Fruit fly (Drosophila melanogaster) whole organism, embryonic: ENCODE measurements around the gene CG14147.

ENCODE experiments used
- Awh ChIP-seq: fragments of 200-800 bp; sonication (Bioruptor generic); IDR thresholded peaks from 2 replicates; pipeline ENCODE4, ENCODE4 v1.3.6; 2022; ENCODE audit warnings: missing biosample characterization, missing genetic modification characterization
- Blimp-1 ChIP-seq: fragments of 200-800 bp; sonication (Bioruptor generic); optimal IDR thresholded peaks from 3 replicates; lab custom pipeline; 2018; ENCODE audit warnings: missing biosample characterization, missing genetic modification characterization, mild to moderate bottlenecking, moderate library complexity, missing genetic modification reagents
- CG10147 ChIP-seq: fragments of 200-800 bp; sonication (Bioruptor generic); optimal IDR thresholded peaks from 2 replicates; lab custom pipeline; 2019; ENCODE audit warnings: missing biosample characterization, mild to moderate bottlenecking, missing genetic modification characterization, moderate library complexity
- CG10543 ChIP-seq: fragments of 200-800 bp; sonication (Bioruptor generic); optimal IDR thresholded peaks from 3 replicates; lab custom pipeline; 2017; ENCODE audit warnings: missing biosample characterization, mild to moderate bottlenecking, missing genetic modification characterization, moderate library complexity
- CG11456 ChIP-seq: fragments of 200-800 bp; sonication (Bioruptor generic); IDR thresholded peaks from 3 replicates; pipeline ENCODE4 v1.3.6; 2022; ENCODE audit warnings: missing biosample characterization, missing genetic modification characterization
- CG12769 ChIP-seq: fragments of 200-800 bp; sonication (Bioruptor generic); optimal IDR thresholded peaks from 2 replicates; lab custom pipeline; 2019; ENCODE audit warnings: missing biosample characterization, mild to moderate bottlenecking, missing genetic modification characterization, moderate library complexity
- CG13894 ChIP-seq: fragments of 200-800 bp; sonication (Bioruptor generic); optimal IDR thresholded peaks from 3 replicates; lab custom pipeline; 2018; ENCODE audit warnings: missing biosample characterization, mild to moderate bottlenecking, missing genetic modification characterization, moderate library complexity
- CG16815 ChIP-seq: fragments of 200-800 bp; sonication (Bioruptor generic); optimal IDR thresholded peaks from 3 replicates; lab custom pipeline; 2017; ENCODE audit warnings: missing biosample characterization, mild to moderate bottlenecking, missing genetic modification characterization
- CG1832 ChIP-seq: fragments of 200-800 bp; sonication (Bioruptor generic); optimal IDR thresholded peaks from 2 replicates; lab custom pipeline; 2017; ENCODE audit warnings: missing biosample characterization, mild to moderate bottlenecking, missing genetic modification characterization, inconsistent platforms
- CG31441 ChIP-seq: fragments of 200-800 bp; sonication (Bioruptor generic); IDR thresholded peaks from 2 replicates; pipeline ENCODE4 v1.3.6; 2022; ENCODE audit warnings: missing biosample characterization, missing genetic modification characterization
- CG34224 ChIP-seq: fragments of 200-800 bp; sonication (Bioruptor generic); IDR thresholded peaks from 3 replicates; pipeline ENCODE4 v1.3.6; 2022; ENCODE audit warnings: missing biosample characterization, missing genetic modification characterization; ENCODE audit not compliant: partially characterized antibody
- CG34376 ChIP-seq: fragments of 200-800 bp; sonication (Bioruptor generic); optimal IDR thresholded peaks from 2 replicates; lab custom pipeline; 2018; ENCODE audit warnings: missing biosample characterization, mild to moderate bottlenecking, missing genetic modification characterization
- CG3838 ChIP-seq: fragments of 200-800 bp; sonication (Bioruptor generic); optimal IDR thresholded peaks from 3 replicates; lab custom pipeline; 2016; ENCODE audit warnings: missing biosample characterization, missing genetic modification characterization
- CG6683 ChIP-seq: fragments of 200-800 bp; sonication (Bioruptor generic); optimal IDR thresholded peaks from 2 replicates; lab custom pipeline; 2017; ENCODE audit warnings: missing biosample characterization, mild to moderate bottlenecking, missing genetic modification characterization, missing genetic modification reagents
- CG6854 ChIP-seq: fragments of 200-800 bp; sonication (Bioruptor generic); optimal IDR thresholded peaks from 3 replicates; lab custom pipeline; 2017; ENCODE audit warnings: missing biosample characterization, mild to moderate bottlenecking, missing genetic modification characterization
- CG7372 ChIP-seq: fragments of 200-800 bp; sonication (Bioruptor generic); IDR thresholded peaks from 2 replicates; pipeline ENCODE4 v1.3.6; 2022; ENCODE audit warnings: missing biosample characterization, missing genetic modification characterization
- CG8281 ChIP-seq: fragments of 200-800 bp; sonication (Bioruptor generic); optimal IDR thresholded peaks from 2 replicates; lab custom pipeline; 2018; ENCODE audit warnings: missing biosample characterization, mild to moderate bottlenecking, missing genetic modification characterization, moderate library complexity
- CG8290 ChIP-seq, 3 experiments: fragments of 200-800 bp; sonication (Bioruptor generic); optimal IDR thresholded peaks; 2 replicates each; lab custom pipeline; 2016 to 2019; ENCODE audit warnings: missing biosample characterization in 3 of 3, missing genetic modification characterization in 3 of 3, mild to moderate bottlenecking in 2 of 3, moderate library complexity in 1 of 3
- CG8944 ChIP-seq: fragments of 200-800 bp; sonication (Bioruptor generic); optimal IDR thresholded peaks from 3 replicates; lab custom pipeline; 2016; ENCODE audit warnings: missing biosample characterization, missing genetic modification characterization
- Deaf1 ChIP-seq: fragments of 200-800 bp; optimal IDR thresholded peaks from 3 replicates; lab custom pipeline; 2019; ENCODE audit warnings: missing biosample characterization, mild to moderate bottlenecking, missing genetic modification characterization, moderate library complexity
- ERR ChIP-seq: fragments of 200-800 bp; sonication (Bioruptor generic); optimal IDR thresholded peaks from 2 replicates; lab custom pipeline; 2016; ENCODE audit warnings: missing biosample characterization, missing genetic modification characterization
- Fer2 ChIP-seq: fragments of 200-800 bp; sonication (Bioruptor generic); optimal IDR thresholded peaks from 2 replicates; lab custom pipeline; 2018; ENCODE audit warnings: missing biosample characterization, mild to moderate bottlenecking, missing genetic modification characterization, moderate library complexity
- HHEX ChIP-seq: fragments of 200-800 bp; sonication (Bioruptor generic); optimal IDR thresholded peaks from 3 replicates; lab custom pipeline; 2017; ENCODE audit warnings: missing biosample characterization, mild to moderate bottlenecking, missing genetic modification characterization, missing genetic modification reagents
- Mrtf ChIP-seq: fragments of 200-800 bp; sonication (Bioruptor generic); IDR thresholded peaks from 3 replicates; pipeline ENCODE4 v1.3.6; 2022; ENCODE audit warnings: missing biosample characterization, missing genetic modification characterization
- Nf-YA ChIP-seq: fragments of 200-800 bp; sonication (Bioruptor generic); IDR thresholded peaks from 2 replicates; pipeline ENCODE4 v1.3.6; 2022; ENCODE audit warnings: missing biosample characterization, missing genetic modification characterization
- Ssrp ChIP-seq: fragments of 200-800 bp; sonication (Bioruptor generic); optimal IDR thresholded peaks from 2 replicates; lab custom pipeline; 2018; ENCODE audit warnings: missing biosample characterization, mild to moderate bottlenecking, missing genetic modification characterization, moderate library complexity
- Vsx1 ChIP-seq: fragments of 200-800 bp; sonication (Bioruptor generic); optimal IDR thresholded peaks from 2 replicates; lab custom pipeline; 2017; ENCODE audit warnings: missing biosample characterization, mild to moderate bottlenecking, missing genetic modification characterization, missing genetic modification reagents
- ab ChIP-seq: fragments of 200-800 bp; sonication (Bioruptor generic); optimal IDR thresholded peaks from 2 replicates; lab custom pipeline; 2016; ENCODE audit warnings: missing biosample characterization, missing genetic modification characterization
- abd-A ChIP-seq: fragments of 200-800 bp; sonication (Bioruptor generic); optimal IDR thresholded peaks from 3 replicates; lab custom pipeline; 2019; ENCODE audit warnings: missing biosample characterization, mild to moderate bottlenecking, missing genetic modification characterization, moderate library complexity
- bab2 ChIP-seq: fragments of 200-800 bp; sonication (Bioruptor generic); optimal IDR thresholded peaks from 2 replicates; lab custom pipeline; 2016; ENCODE audit warnings: missing biosample characterization, missing genetic modification characterization
- chinmo ChIP-seq: fragments of 200-800 bp; sonication (Bioruptor generic); IDR thresholded peaks from 4 replicates; pipeline ENCODE4 v1.3.6; 2022; ENCODE audit warnings: missing biosample characterization, missing genetic modification characterization; ENCODE audit not compliant: partially characterized antibody
- crol ChIP-seq: fragments of 200-800 bp; sonication (Bioruptor generic); IDR thresholded peaks from 2 replicates; pipeline ENCODE4 v1.3.6; 2022; ENCODE audit warnings: missing biosample characterization, missing genetic modification characterization
- exex ChIP-seq: fragments of 200-800 bp; sonication (Bioruptor generic); optimal IDR thresholded peaks from 4 replicates; lab custom pipeline; 2018; ENCODE audit warnings: missing biosample characterization, mild to moderate bottlenecking, missing genetic modification characterization, moderate library complexity
- ftz-f1 ChIP-seq: fragments of 200-800 bp; sonication (Bioruptor generic); optimal IDR thresholded peaks from 2 replicates; lab custom pipeline; 2016; ENCODE audit warnings: missing biosample characterization, missing genetic modification characterization
- grn ChIP-seq: fragments of 200-800 bp; sonication (Bioruptor generic); optimal IDR thresholded peaks from 3 replicates; lab custom pipeline; 2017; ENCODE audit warnings: missing biosample characterization, missing genetic modification characterization
- gsb-n ChIP-seq: fragments of 200-800 bp; sonication (Bioruptor generic); optimal IDR thresholded peaks from 3 replicates; lab custom pipeline; 2018; ENCODE audit warnings: missing biosample characterization, mild to moderate bottlenecking, missing genetic modification characterization
- klu ChIP-seq: fragments of 200-800 bp; sonication (Bioruptor generic); IDR thresholded peaks from 2 replicates; pipeline ENCODE4 v1.3.6; 2022; ENCODE audit warnings: missing biosample characterization, missing genetic modification characterization
- mam ChIP-seq: fragments of 200-800 bp; sonication (Bioruptor generic); optimal IDR thresholded peaks from 3 replicates; lab custom pipeline; 2016; ENCODE audit warnings: missing biosample characterization, missing genetic modification characterization
- oc ChIP-seq: fragments of 200-800 bp; sonication (Bioruptor generic); optimal IDR thresholded peaks from 2 replicates; lab custom pipeline; 2018; ENCODE audit warnings: missing biosample characterization, mild to moderate bottlenecking, missing genetic modification characterization, moderate library complexity
- phol ChIP-seq: fragments of 200-800 bp; sonication (Bioruptor generic); optimal IDR thresholded peaks from 3 replicates; lab custom pipeline; 2018; ENCODE audit warnings: missing biosample characterization, mild to moderate bottlenecking, missing genetic modification characterization, moderate library complexity
- repo ChIP-seq: fragments of 200-800 bp; sonication (Bioruptor generic); optimal IDR thresholded peaks from 2 replicates; lab custom pipeline; 2016; ENCODE audit warnings: missing biosample characterization, missing genetic modification characterization
- rib ChIP-seq: fragments of 200-800 bp; sonication (Bioruptor generic); IDR thresholded peaks from 2 replicates; pipeline ENCODE4 v1.3.6; 2022; ENCODE audit warnings: missing biosample characterization, missing genetic modification characterization
- sd ChIP-seq: fragments of 200-800 bp; sonication (Bioruptor generic); optimal IDR thresholded peaks from 3 replicates; lab custom pipeline; 2018; ENCODE audit warnings: missing biosample characterization, mild to moderate bottlenecking, missing genetic modification characterization, moderate library complexity
- tna ChIP-seq: fragments of 200-800 bp; sonication (Bioruptor generic); IDR thresholded peaks from 2 replicates; pipeline ENCODE4 v1.3.6; 2022; ENCODE audit warnings: missing biosample characterization, missing genetic modification characterization; ENCODE audit not compliant: partially characterized antibody
- toy ChIP-seq: fragments of 200-800 bp; sonication (Bioruptor generic); IDR thresholded peaks from 2 replicates; pipeline ENCODE4 v1.3.6; 2022; ENCODE audit warnings: missing biosample characterization, missing genetic modification characterization
- unpg ChIP-seq: fragments of 200-800 bp; sonication (Bioruptor generic); optimal IDR thresholded peaks from 3 replicates; lab custom pipeline; 2018; ENCODE audit warnings: missing biosample characterization, mild to moderate bottlenecking, missing genetic modification characterization, moderate library complexity
- vvl ChIP-seq: fragments of 200-800 bp; sonication (Bioruptor generic); IDR thresholded peaks from 2 replicates; pipeline ENCODE4 v1.3.6; 2022; ENCODE audit warnings: missing biosample characterization, missing genetic modification characterization
- wek ChIP-seq: fragments of 200-800 bp; sonication (Bioruptor generic); optimal IDR thresholded peaks from 3 replicates; lab custom pipeline; 2018; ENCODE audit warnings: missing biosample characterization, mild to moderate bottlenecking, missing genetic modification characterization, moderate library complexity

CG14147 gene

DNA sequence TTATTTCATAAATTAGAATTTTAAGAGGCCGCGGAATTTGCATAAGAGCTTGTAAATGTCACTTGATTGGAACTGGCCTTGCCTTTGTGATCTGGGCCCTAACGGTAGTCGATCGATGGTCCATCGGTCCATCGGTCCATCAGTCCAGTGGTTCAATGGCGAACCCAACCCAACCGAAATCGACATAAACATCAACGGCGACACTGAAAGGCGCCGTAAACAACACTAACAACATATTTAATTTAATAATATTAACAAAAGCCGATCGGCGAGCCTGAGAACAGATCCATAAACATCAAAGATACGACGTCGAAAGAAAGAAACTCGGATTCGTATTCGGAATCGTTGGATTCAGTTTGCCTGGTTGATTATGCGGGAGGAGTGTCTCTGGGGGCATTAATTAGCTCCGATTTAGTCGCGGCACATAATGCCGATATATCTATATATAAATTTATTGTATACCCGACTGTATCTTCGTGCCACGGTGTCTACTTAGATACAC is 18.8 kb upstream of the CG14147 start:
- TF ChIP-seq CG13894 (tag; lab: Kevin White, UChicago), result peak; percentile 96
- peak; percentile 11 for TF ChIP-seq CG10543 (GFP tag; lab: Kevin White, UChicago)
- 0 out of 4 replicates have a peak, but pooled peaks have one; percentile 9 for TF ChIP-seq chinmo (GFP tag; lab: Robert Waterston, UW)
- TF ChIP-seq oc, result peak; percentile 41
- peak; percentile 47; the same call in 1 of the 2 replicates for TF ChIP-seq Awh (GFP tag; lab: Robert Waterston, UW)
- TF ChIP-seq CG11456, result no peak
- TF ChIP-seq Mrtf (GFP tag; lab: Robert Waterston, UW), result no peak
- TF ChIP-seq Vsx1 (GFP tag; lab: Kevin White, UChicago), result peak; percentile 42
- TF ChIP-seq bab2, result no peak
- TF ChIP-seq CG8281 (tag; lab: Kevin White, UChicago), result peak; percentile 8
- no peak for TF ChIP-seq tna (GFP tag; lab: Robert Waterston, UW)
- peak; percentile 95 for TF ChIP-seq abd-A (tag; lab: Kevin White, UChicago)
- TF ChIP-seq sd (tag; lab: Kevin White, UChicago), result peak; percentile 14
- peak; percentile 8 for TF ChIP-seq Deaf1
- TF ChIP-seq gsb-n (tag; lab: Kevin White, UChicago), result peak; percentile 8
- TF ChIP-seq CG3838, result no peak
- TF ChIP-seq, all 482 proteins: peak for 11

DNA sequence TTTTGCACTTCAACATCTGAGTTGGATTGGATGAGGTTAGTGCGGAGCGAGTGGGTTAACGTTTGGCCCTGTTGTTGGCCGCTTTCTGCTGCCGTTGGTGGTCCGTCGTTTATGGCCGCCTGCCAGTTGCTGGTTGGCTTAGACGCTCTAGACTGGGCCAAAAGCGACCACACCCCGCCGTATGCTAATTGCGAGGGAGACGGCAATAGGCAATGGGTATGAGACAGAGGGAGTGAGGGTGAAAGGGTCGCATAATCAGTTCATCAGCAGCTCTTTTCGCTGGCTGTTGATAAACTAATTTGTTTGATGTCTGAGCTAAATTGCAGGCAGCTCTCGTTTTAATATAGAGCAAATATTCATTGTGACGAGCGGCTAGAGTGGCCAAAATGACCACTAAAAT is 15.9 kb upstream of the CG14147 start:
- TF ChIP-seq CG12769, result peak; percentile 67
- no peak for TF ChIP-seq CG7372 (GFP tag; lab: Robert Waterston, UW)
- no peak for TF ChIP-seq exex (tag; lab: Kevin White, UChicago)
- TF ChIP-seq phol (tag; lab: Kevin White, UChicago), result no peak
- no peak for TF ChIP-seq CG8944
- peak; percentile 11 for TF ChIP-seq grn (GFP tag; lab: Kevin White, UChicago)
- no peak for TF ChIP-seq CG31441 (GFP tag; lab: Robert Waterston, UW)
- no peak for TF ChIP-seq CG6683 (GFP tag; lab: Kevin White, UChicago)
- TF ChIP-seq Ssrp (tag; lab: Kevin White, UChicago), result no peak
- TF ChIP-seq CG16815 (GFP tag; lab: Kevin White, UChicago), result no peak
- TF ChIP-seq klu, result peak; percentile 12; the same call in 1 of the 2 replicates
- no peak for TF ChIP-seq rib (GFP tag; lab: Robert Waterston, UW)
- peak; percentile 44 for TF ChIP-seq CG1832 (GFP tag; lab: Kevin White, UChicago)
- no peak for TF ChIP-seq CG6854 (GFP tag; lab: Kevin White, UChicago)
- no peak for TF ChIP-seq Nf-YA
- no peak for TF ChIP-seq repo (GFP tag; lab: Kevin White, UChicago)
- peak; percentile 68 for TF ChIP-seq Awh (GFP tag; lab: Robert Waterston, UW)
- peak; percentile 84; the same call in 3 of the 4 replicates for TF ChIP-seq chinmo (GFP tag; lab: Robert Waterston, UW)
- no peak for TF ChIP-seq CG8290 (GFP tag; optimal IDR thresholded peaks at IDR 0.05; lab: Kevin White, UChicago)
- TF ChIP-seq CG8290 (tag; optimal IDR thresholded peaks at IDR 0.05; lab: Kevin White, UChicago), result no peak
- TF ChIP-seq HHEX (GFP tag; lab: Kevin White, UChicago), result no peak
- TF ChIP-seq mam (GFP tag; lab: Kevin White, UChicago), result no peak
- TF ChIP-seq CG10147 (GFP tag; lab: Kevin White, UChicago), result no peak
- TF ChIP-seq vvl (GFP tag; lab: Robert Waterston, UW), result peak; percentile 96
- TF ChIP-seq unpg (GFP tag; lab: Kevin White, UChicago), result no peak
- no peak for TF ChIP-seq ERR (GFP tag; lab: Kevin White, UChicago)
- no peak for TF ChIP-seq CG34224
- no peak for TF ChIP-seq Blimp-1 (GFP tag; lab: Kevin White, UChicago)
- TF ChIP-seq toy, result no peak
- TF ChIP-seq Fer2, result no peak
- no peak for TF ChIP-seq CG34376 (GFP tag; lab: Kevin White, UChicago)
- TF ChIP-seq wek (GFP tag; lab: Kevin White, UChicago), result no peak
- no peak for TF ChIP-seq ftz-f1 (GFP tag; lab: Kevin White, UChicago)
- TF ChIP-seq ab (GFP tag; lab: Kevin White, UChicago), result no peak
- peak; percentile 65 for TF ChIP-seq crol
